Worm (Caenorhabditis elegans): ENCODE measurements around the gene T07E3.2.
A peak's percentile ranks its signal among the peaks of the same experiment; 100 is the strongest.

ce11 chrIII:6887574-6887973, 18.9 kb upstream of the T07E3.2 start:
- TF ChIP-seq Y5F2A.4 (GFP tag; optimal IDR thresholded peaks at IDR 0.05), result peak; percentile 48
- no peak for TF ChIP-seq aly-2 (tag; optimal IDR thresholded peaks at IDR 0.05)
- TF ChIP-seq aha-1 (tag), result peak; percentile 85
- peak; percentile 49 for TF ChIP-seq nhr-6 (tag; optimal IDR thresholded peaks at IDR 0.05)
- TF ChIP-seq lin-39 (tag; optimal IDR thresholded peaks at IDR 0.05), result no peak
- 0 out of 2 replicates have a peak, but pooled peaks have one; percentile 69 for TF ChIP-seq D1046.2 (GFP tag; IDR thresholded peaks at IDR 0.05)
- no peak for TF ChIP-seq nhr-10 (tag; optimal IDR thresholded peaks at IDR 0.05)
- peak; percentile 51 for TF ChIP-seq unc-130 (GFP tag; optimal IDR thresholded peaks at IDR 0.05)
- peak; percentile 14 for TF ChIP-seq ama-1 (optimal IDR thresholded peaks at IDR 0.05)
- TF ChIP-seq nhr-11 (tag; optimal IDR thresholded peaks at IDR 0.05), result peak; percentile 1
- TF ChIP-seq fos-1 (tag; optimal IDR thresholded peaks at IDR 0.05), result no peak

Measured in whole organism, L4 larva.